Fruit fly (Drosophila melanogaster) whole organism, embryonic: Measurements from ENCODE around the gene CG13108.

ENCODE experiments used
- Asciz ChIP-seq: fragments of 200-800 bp; sonication (Bioruptor generic); optimal IDR thresholded peaks from 2 replicates; lab custom pipeline; 2017; ENCODE audit warnings: missing biosample characterization, mild to moderate bottlenecking, missing genetic modification characterization, missing genetic modification reagents
- CG14050 ChIP-seq: fragments of 200-800 bp; sonication (Bioruptor generic); IDR thresholded peaks from 3 replicates; pipeline ENCODE4 v1.3.6; 2022; ENCODE audit warnings: missing biosample characterization, missing genetic modification characterization
- CG17359 ChIP-seq: fragments of 200-800 bp; sonication (Bioruptor generic); optimal IDR thresholded peaks from 3 replicates; lab custom pipeline; 2018; ENCODE audit warnings: missing biosample characterization, mild to moderate bottlenecking, missing genetic modification characterization, moderate library complexity
- CG7745 ChIP-seq: fragments of 200-800 bp; sonication (Bioruptor generic); optimal IDR thresholded peaks from 2 replicates; lab custom pipeline; 2018; ENCODE audit warnings: missing biosample characterization, mild to moderate bottlenecking, missing genetic modification characterization, moderate library complexity
- CG9215 ChIP-seq: fragments of 200-800 bp; sonication (Bioruptor generic); IDR thresholded peaks from 2 replicates; pipeline ENCODE4 v1.3.6; 2022; ENCODE audit warnings: missing biosample characterization, missing genetic modification characterization
- CG9609 ChIP-seq: fragments of 200-800 bp; sonication (Bioruptor generic); optimal IDR thresholded peaks from 3 replicates; lab custom pipeline; 2016; ENCODE audit warnings: missing biosample characterization, missing genetic modification characterization
- Chrac-16 ChIP-seq: fragments of 200-800 bp; sonication (Bioruptor generic); optimal IDR thresholded peaks from 3 replicates; lab custom pipeline; 2016; ENCODE audit warnings: missing biosample characterization, missing genetic modification characterization
- Xbp1 ChIP-seq: fragments of 200-800 bp; sonication (Bioruptor generic); optimal IDR thresholded peaks from 3 replicates; lab custom pipeline; 2016; ENCODE audit warnings: missing biosample characterization, mild to moderate bottlenecking, missing genetic modification characterization
- Xrp1 ChIP-seq: fragments of 200-800 bp; sonication (Bioruptor generic); IDR thresholded peaks from 2 replicates; pipeline ENCODE4 v1.3.6; 2022; ENCODE audit warnings: missing biosample characterization, missing genetic modification characterization
- hth ChIP-seq: fragments of >200 bp; optimal IDR thresholded peaks from 2 replicates; lab custom pipeline; 2017; ENCODE audit warnings: inconsistent platforms
- kah ChIP-seq: fragments of 200-800 bp; sonication (Bioruptor generic); optimal IDR thresholded peaks from 2 replicates; lab custom pipeline; 2018; ENCODE audit warnings: missing biosample characterization, mild to moderate bottlenecking, missing genetic modification characterization
- slbo ChIP-seq: fragments of 200-800 bp; sonication (Bioruptor generic); IDR thresholded peaks from 2 replicates; pipeline ENCODE4 v1.3.6; 2022; ENCODE audit warnings: missing biosample characterization, missing genetic modification characterization
- tin ChIP-seq: fragments of 200-800 bp; sonication (Bioruptor generic); optimal IDR thresholded peaks from 3 replicates; lab custom pipeline; 2016; ENCODE audit warnings: missing biosample characterization, missing genetic modification characterization

dm6 chr2L:9146270-9146975 lies 17.6 kb upstream of the CG13108 start:
- TF ChIP-seq hth (lab: Kevin White, UChicago) (no peak), kah (GFP tag; lab: Kevin White, UChicago) (no peak), CG9609 (GFP tag; lab: Kevin White, UChicago) (no peak), CG7745 (tag; lab: Kevin White, UChicago) (no peak), CG14050 (GFP tag; lab: Robert Waterston, UW) (no peak), Xrp1 (GFP tag; lab: Robert Waterston, UW) (no peak), slbo (GFP tag; lab: Robert Waterston, UW) (no peak), Chrac-16 (no peak), tin (no peak), Asciz (no peak), CG17359 (tag; lab: Kevin White, UChicago) (no peak), Xbp1 (GFP tag; lab: Kevin White, UChicago) (no peak), CG9215 (GFP tag; lab: Robert Waterston, UW) (no peak)
